Worm (Caenorhabditis elegans): Measurements from ENCODE around the gene F45D11.7.
"Not testable (repeated sequence)": the region's sequence is repeated elsewhere in the genome, so short reads cannot be mapped to it uniquely, and the experiment has no call there.

The F45D11.7 gene

ce11 chrII:991300-991699, 3.0 kb upstream of the F45D11.7 start, which contains the start of gene fbxc-42:
TSS of gene fbxc-42 (plus strand) at chrII:991600.
- TF ChIP-seq ctbp-1 (GFP tag; IDR thresholded peaks at IDR 0.05): no peak
- TF ChIP-seq arid-1 (GFP tag; conservative IDR thresholded peaks at IDR 0.05): no peak
- no peak for TF ChIP-seq dpl-1 (GFP tag; optimal IDR thresholded peaks at IDR 0.05)
- no peak for TF ChIP-seq jun-1 (tag; optimal IDR thresholded peaks at IDR 0.05)
- no peak for TF ChIP-seq unc-39 (tag; optimal IDR thresholded peaks at IDR 0.05)
- no peak for TF ChIP-seq ceh-20 (GFP tag; IDR thresholded peaks at IDR 0.05)

ce11 chrII:996112-996511, 1.8 kb downstream of the F45D11.7 start, which contains the start of gene F45D11.11:
TSS of gene F45D11.11 (minus strand) at chrII:996212.
- TF ChIP-seq ceh-20, lin-1, daf-8 (GFP tag; IDR thresholded peaks at IDR 0.05): not testable (repeated sequence)

- no peak for TF ChIP-seq Y48G9A.11 (GFP tag; IDR thresholded peaks at IDR 0.05)
- no peak for TF ChIP-seq F26F4.8 (GFP tag; conservative IDR thresholded peaks at IDR 0.05)
- no peak for TF ChIP-seq nhr-41 (GFP tag; IDR thresholded peaks at IDR 0.05)
- TF ChIP-seq aly-2 (tag; optimal IDR thresholded peaks at IDR 0.05): no peak
- no peak for TF ChIP-seq rbr-2 (tag; optimal IDR thresholded peaks at IDR 0.05)
- TF ChIP-seq nhr-102 (tag; optimal IDR thresholded peaks at IDR 0.05): no peak
- TF ChIP-seq nhr-11 (tag; optimal IDR thresholded peaks at IDR 0.05): no peak
Observed at ce11 chrII:999493-999892, 5.2 kb downstream of the F45D11.7 start, which contains the start of gene fbxb-29. TSS of gene fbxb-29 (minus strand) at chrII:999593.

- TF ChIP-seq daf-8 (GFP tag; IDR thresholded peaks at IDR 0.05) (no peak), lin-38 (GFP tag; IDR thresholded peaks at IDR 0.05) (no peak), snpc-1.2 (GFP tag; IDR thresholded peaks at IDR 0.05) (no peak), set-16 (GFP tag; IDR thresholded peaks at IDR 0.05) (no peak), ceh-32 (tag; optimal IDR thresholded peaks at IDR 0.05; ENCODE audit: poor library complexity) (no peak), nhr-25 (tag; optimal IDR thresholded peaks at IDR 0.05; ENCODE audit: borderline replicate concordance, insufficient read depth) (no peak), T26A8.4 (GFP tag; IDR thresholded peaks at IDR 0.05) (no peak), nhr-41 (GFP tag; IDR thresholded peaks at IDR 0.05) (no peak), Y48G9A.11 (GFP tag; IDR thresholded peaks at IDR 0.05) (no peak), nhr-76 (tag; optimal IDR thresholded peaks at IDR 0.05) (no peak), nhr-10 (tag; optimal IDR thresholded peaks at IDR 0.05) (no peak), lin-13 (GFP tag; optimal IDR thresholded peaks at IDR 0.05) (no peak), nhr-102 (tag; optimal IDR thresholded peaks at IDR 0.05) (no peak), fkh-10 (GFP tag; optimal IDR thresholded peaks at IDR 0.05) (no peak), Y5F2A.4 (GFP tag; optimal IDR thresholded peaks at IDR 0.05) (no peak), unc-130 (GFP tag; optimal IDR thresholded peaks at IDR 0.05) (no peak)
Observed at ce11 chrII:1001351-1001750, 7.0 kb downstream of the F45D11.7 start, which contains the start of the genes fbxb-30 and F45D11.5. TSS of gene fbxb-30 (minus strand) at chrII:1001451. TSS of gene F45D11.5 (plus strand) at chrII:1001702.

ce11 chrII:1006375-1006774, 12.0 kb downstream of the F45D11.7 start, which contains the start of gene F45D11.14:
TSS of gene F45D11.14 (minus strand) at chrII:1006475.
- TF ChIP-seq egl-43 (GFP tag; IDR thresholded peaks at IDR 0.05); rbr-2 (tag; optimal IDR thresholded peaks at IDR 0.05); lin-15B (tag; optimal IDR thresholded peaks at IDR 0.05): not testable (repeated sequence)

- not testable (repeated sequence) for TF ChIP-seq zip-2 (tag; optimal IDR thresholded peaks at IDR 0.05); unc-130 (GFP tag; optimal IDR thresholded peaks at IDR 0.05); ces-1 (GFP tag; optimal IDR thresholded peaks at IDR 0.05)
Observed at ce11 chrII:1024684-1025083, 30.4 kb downstream of the F45D11.7 start, which contains the start of gene btb-11. TSS of gene btb-11 (minus strand) at chrII:1024784.

All from whole organism, L4 larva.